Worm (Caenorhabditis elegans) whole organism, L2 larva: ENCODE data around the gene hse-5.
A peak's percentile ranks its signal among the peaks of the same experiment; 100 is the strongest.

Source experiments
- F13H6.1 ChIP-seq: sonication (generic microtip); optimal IDR thresholded peaks from 2 replicates; lab custom pipeline; 2016; ENCODE audit warnings: missing genetic modification characterization, missing compliant biosample characterization
- R02D3.7 ChIP-seq: fragments of 150-350 bp; optimal IDR thresholded peaks from 2 replicates; lab custom pipeline; 2014; ENCODE audit warnings: missing biosample characterization, missing genetic modification characterization
- Y55F3AM.14 ChIP-seq: fragments of 200-800 bp; sonication (Bioruptor generic); optimal IDR thresholded peaks from 2 replicates; lab custom pipeline; 2018; ENCODE audit warnings: mild to moderate bottlenecking, missing genetic modification characterization, missing compliant biosample characterization
- ZK546.5 ChIP-seq: sonication (generic microtip); optimal IDR thresholded peaks from 2 replicates; lab custom pipeline; 2017; ENCODE audit warnings: missing biosample characterization, missing genetic modification characterization
- aly-2 ChIP-seq: fragments of 150-350 bp; optimal IDR thresholded peaks from 2 replicates; lab custom pipeline; 2014; ENCODE audit warnings: missing biosample characterization, missing genetic modification characterization
- ama-1 ChIP-seq: fragments of 150-350 bp; optimal IDR thresholded peaks from 2 replicates; lab custom pipeline; 2018; ENCODE audit warnings: inconsistent platforms
- blmp-1 ChIP-seq: sonication (generic microtip); optimal IDR thresholded peaks from 2 replicates; lab custom pipeline; 2017; ENCODE audit warnings: missing genetic modification characterization, mild to moderate bottlenecking, missing compliant biosample characterization, antibody characterized with exemption, moderate library complexity; ENCODE audit not compliant: insufficient read depth
- ceh-16 ChIP-seq: fragments of 150-350 bp; optimal IDR thresholded peaks from 2 replicates; lab custom pipeline; 2014; ENCODE audit warnings: missing biosample characterization, missing genetic modification characterization
- ceh-82 ChIP-seq: fragments of 150-350 bp; optimal IDR thresholded peaks from 2 replicates; lab custom pipeline; 2014; ENCODE audit warnings: missing biosample characterization, missing genetic modification characterization
- dmd-4 ChIP-seq: sonication (generic microtip); optimal IDR thresholded peaks from 2 replicates; lab custom pipeline; 2017; ENCODE audit warnings: missing biosample characterization, missing genetic modification characterization
- egl-27 ChIP-seq: sonication (generic microtip); optimal IDR thresholded peaks from 3 replicates; lab custom pipeline; 2017; ENCODE audit warnings: missing biosample characterization, missing genetic modification reagents, missing genetic modification characterization
- elt-1 ChIP-seq: fragments of 150-350 bp; optimal IDR thresholded peaks from 2 replicates; lab custom pipeline; 2014; ENCODE audit warnings: missing biosample characterization, missing genetic modification characterization
- elt-3 ChIP-seq: sonication (generic microtip); optimal IDR thresholded peaks from 2 replicates; lab custom pipeline; 2017; ENCODE audit warnings: missing biosample characterization, missing genetic modification characterization
- gmeb-1 ChIP-seq: fragments of 150-350 bp; optimal IDR thresholded peaks from 2 replicates; lab custom pipeline; 2014; ENCODE audit warnings: missing biosample characterization, missing genetic modification characterization
- lin-11 ChIP-seq: fragments of 150-350 bp; sonication (generic microtip); optimal IDR thresholded peaks from 2 replicates; lab custom pipeline; 2014; ENCODE audit warnings: missing biosample characterization, missing genetic modification characterization, inconsistent platforms, mixed read lengths
- lin-13 ChIP-seq: fragments of 150-350 bp; optimal IDR thresholded peaks from 2 replicates; lab custom pipeline; 2014; ENCODE audit warnings: missing biosample characterization, missing genetic modification reagents, missing genetic modification characterization
- lin-39 ChIP-seq: fragments of 150-350 bp; optimal IDR thresholded peaks from 2 replicates; lab custom pipeline; 2014; ENCODE audit warnings: missing biosample characterization, missing genetic modification reagents, missing genetic modification characterization
- lsy-2 ChIP-seq, 2 experiments: fragments of 150-350 bp in 1 of 2; sonication (generic microtip) in 1 of 2; optimal IDR thresholded peaks; 2 replicates each; lab custom pipeline; 2014 to 2017; ENCODE audit warnings: missing biosample characterization in 2 of 2, missing genetic modification characterization in 2 of 2
- mab-5 ChIP-seq: fragments of 150-350 bp; optimal IDR thresholded peaks from 2 replicates; lab custom pipeline; 2014; ENCODE audit warnings: missing biosample characterization, missing genetic modification characterization
- mbf-1 ChIP-seq: sonication (generic microtip); optimal IDR thresholded peaks from 2 replicates; lab custom pipeline; 2017; ENCODE audit warnings: missing biosample characterization, missing genetic modification characterization
- mdl-1 ChIP-seq, 2 experiments: fragments of 150-350 bp in 1 of 2; sonication (generic microtip) in 1 of 2; optimal IDR thresholded peaks; 2 replicates each; lab custom pipeline; 2017; ENCODE audit warnings: missing biosample characterization in 2 of 2, missing genetic modification characterization in 2 of 2
- nhr-10 ChIP-seq: sonication (generic microtip); optimal IDR thresholded peaks from 2 replicates; lab custom pipeline; 2017; ENCODE audit warnings: missing biosample characterization, missing genetic modification characterization
- nhr-129 ChIP-seq: fragments of 150-350 bp; optimal IDR thresholded peaks from 2 replicates; lab custom pipeline; 2014; ENCODE audit warnings: missing biosample characterization, missing genetic modification characterization
- nhr-21 ChIP-seq: fragments of 150-350 bp; optimal IDR thresholded peaks from 2 replicates; lab custom pipeline; 2014; ENCODE audit warnings: missing biosample characterization, missing genetic modification characterization
- nhr-237 ChIP-seq: fragments of 150-350 bp; optimal IDR thresholded peaks from 2 replicates; lab custom pipeline; 2014; ENCODE audit warnings: missing biosample characterization, missing genetic modification characterization
- nhr-25 ChIP-seq: fragments of 150-350 bp; sonication (generic microtip); optimal IDR thresholded peaks from 3 replicates; lab custom pipeline; 2014; ENCODE audit warnings: missing biosample characterization, missing genetic modification characterization
- nhr-6 ChIP-seq: fragments of 150-350 bp; optimal IDR thresholded peaks from 2 replicates; lab custom pipeline; 2014; ENCODE audit warnings: missing biosample characterization, missing genetic modification characterization
- nhr-77 ChIP-seq: fragments of 150-350 bp; optimal IDR thresholded peaks from 2 replicates; lab custom pipeline; 2014; ENCODE audit warnings: missing biosample characterization, missing genetic modification characterization
- sem-4 ChIP-seq: fragments of 150-350 bp; optimal IDR thresholded peaks from 2 replicates; lab custom pipeline; 2014; ENCODE audit warnings: missing biosample characterization, missing genetic modification reagents, missing genetic modification characterization
- skn-1 ChIP-seq: sonication (generic microtip); optimal IDR thresholded peaks from 2 replicates; lab custom pipeline; 2017; ENCODE audit warnings: missing biosample characterization, missing genetic modification characterization
- sma-3 ChIP-seq: sonication (generic microtip); optimal IDR thresholded peaks from 2 replicates; lab custom pipeline; 2016; ENCODE audit warnings: missing genetic modification reagents, missing genetic modification characterization, missing compliant biosample characterization
- sma-9 ChIP-seq, 2 experiments: fragments of 150-350 bp in 1 of 2; sonication (generic microtip) in 1 of 2; optimal IDR thresholded peaks; 2 replicates each; lab custom pipeline; 2014 to 2016; ENCODE audit warnings: missing genetic modification characterization in 2 of 2, mild to moderate bottlenecking in 1 of 2, missing biosample characterization in 1 of 2, missing compliant biosample characterization in 1 of 2, missing genetic modification reagents in 1 of 2, moderate library complexity in 1 of 2
- unc-39 ChIP-seq: fragments of 150-350 bp; optimal IDR thresholded peaks from 2 replicates; lab custom pipeline; 2014; ENCODE audit warnings: missing biosample characterization, missing genetic modification characterization
- unc-55 ChIP-seq: fragments of 150-350 bp; sonication (generic microtip); optimal IDR thresholded peaks from 3 replicates; lab custom pipeline; 2014; ENCODE audit warnings: missing biosample characterization, missing genetic modification reagents, missing genetic modification characterization
- unc-62 ChIP-seq: fragments of 150-350 bp; optimal IDR thresholded peaks from 2 replicates; lab custom pipeline; 2014; ENCODE audit warnings: missing biosample characterization, missing genetic modification reagents, missing genetic modification characterization
- zag-1 ChIP-seq: fragments of 150-350 bp; optimal IDR thresholded peaks from 2 replicates; lab custom pipeline; 2014; ENCODE audit warnings: missing biosample characterization, missing genetic modification characterization

Gene hse-5

DNA sequence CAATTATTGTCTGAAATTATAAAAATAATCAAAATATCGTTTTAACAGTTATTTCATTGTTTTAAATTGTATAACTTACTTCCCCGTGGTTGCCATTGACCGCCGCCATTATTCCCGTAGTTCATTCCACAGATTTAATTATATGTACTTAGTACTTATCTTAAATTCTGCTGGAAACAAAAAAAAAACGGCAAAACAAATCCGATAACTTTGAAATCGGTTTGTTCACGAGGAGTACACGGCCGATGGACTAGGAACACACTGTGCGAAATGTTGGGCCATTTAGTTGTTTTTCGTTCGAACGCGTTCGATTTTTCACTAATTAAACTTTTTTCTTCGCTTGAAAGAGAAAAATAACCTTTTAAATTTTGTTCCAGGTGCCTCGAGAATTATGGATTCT, 2.1 kb upstream of the hse-5 start, which contains the start of the genes B0285.3 and lcmt-1 (continued):
- TF ChIP-seq unc-62 (GFP tag; lab: Kevin White, UChicago), result no peak
- no peak for TF ChIP-seq dmd-4 (tag; lab: Kevin White, UChicago)
- no peak for TF ChIP-seq unc-39 (tag; lab: Kevin White, UChicago)
- TF ChIP-seq lin-39 (tag; lab: Kevin White, UChicago), result no peak
- TF ChIP-seq elt-1 (tag; lab: Kevin White, UChicago), result no peak
- TF ChIP-seq aly-2 (tag; lab: Kevin White, UChicago), result no peak
- TF ChIP-seq ceh-16 (tag; lab: Kevin White, UChicago), result no peak
- no peak for TF ChIP-seq ama-1 (lab: Kevin White, UChicago)
- TF ChIP-seq lin-13 (GFP tag; lab: Kevin White, UChicago), result no peak
- peak in 1 of 2 experiments; percentile 68 for TF ChIP-seq lsy-2 (tag; optimal IDR thresholded peaks at IDR 0.05; lab: Kevin White, UChicago)
- TF ChIP-seq sma-3 (GFP tag; lab: Kevin White, UChicago), result peak; percentile 39
- peak; percentile 43 for TF ChIP-seq F13H6.1 (tag; lab: Kevin White, UChicago)
- no peak for TF ChIP-seq ZK546.5 (tag; lab: Kevin White, UChicago)
- TF ChIP-seq ceh-82 (tag; lab: Kevin White, UChicago), result no peak
- no peak for TF ChIP-seq mab-5 (tag; lab: Kevin White, UChicago)
- TF ChIP-seq egl-27 (tag; lab: Kevin White, UChicago), result no peak
- TF ChIP-seq skn-1 (tag; lab: Kevin White, UChicago), result no peak
- TF ChIP-seq sem-4 (tag; lab: Kevin White, UChicago), result no peak
- no peak for TF ChIP-seq mbf-1 (tag; lab: Kevin White, UChicago)
- TF ChIP-seq gmeb-1 (tag; lab: Kevin White, UChicago), result peak; percentile 54
- no peak for TF ChIP-seq elt-3 (tag; lab: Kevin White, UChicago)
- TF ChIP-seq nhr-21 (tag; lab: Kevin White, UChicago), result no peak
- TF ChIP-seq, all 48 proteins: peak for 9

DNA sequence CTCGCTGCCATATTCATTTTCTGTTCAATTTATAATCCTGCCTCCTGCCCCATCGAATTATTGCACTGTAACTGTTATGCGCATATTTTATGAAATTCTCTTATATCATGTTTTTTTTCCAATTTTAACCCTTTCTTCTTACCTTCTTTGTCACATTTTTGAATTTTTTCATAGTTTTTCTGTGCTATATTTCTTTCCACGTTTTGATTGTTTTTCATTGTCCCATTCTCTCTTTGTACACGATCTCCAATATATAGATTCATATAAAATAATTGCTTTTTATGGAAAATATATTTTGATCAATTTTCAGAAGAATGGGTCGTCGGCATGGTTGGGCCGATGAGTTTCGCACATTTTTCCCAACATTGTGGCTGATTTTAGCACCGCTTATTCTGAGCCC, 4.7 kb downstream of the hse-5 start, which contains the start of gene B0285.6:
Gene B0285.6, plus strand, starts transcription at position 301 of the 400 bp plus-strand sequence.
- TF ChIP-seq nhr-77 (tag; lab: Kevin White, UChicago) (no peak), R02D3.7 (tag; lab: Kevin White, UChicago) (no peak), mab-5 (tag; lab: Kevin White, UChicago) (no peak), zag-1 (tag; lab: Kevin White, UChicago) (no peak), egl-27 (tag; lab: Kevin White, UChicago) (no peak), nhr-10 (tag; lab: Kevin White, UChicago) (no peak), mdl-1 (tag; optimal IDR thresholded peaks at IDR 0.05; lab: Kevin White, UChicago) (no peak), blmp-1 (tag; lab: Kevin White, UChicago) (no peak), lin-11 (tag; lab: Kevin White, UChicago) (no peak), nhr-25 (tag; lab: Kevin White, UChicago) (no peak), lsy-2 (tag; optimal IDR thresholded peaks at IDR 0.05; lab: Kevin White, UChicago) (no peak), ama-1 (lab: Kevin White, UChicago) (no peak)

DNA sequence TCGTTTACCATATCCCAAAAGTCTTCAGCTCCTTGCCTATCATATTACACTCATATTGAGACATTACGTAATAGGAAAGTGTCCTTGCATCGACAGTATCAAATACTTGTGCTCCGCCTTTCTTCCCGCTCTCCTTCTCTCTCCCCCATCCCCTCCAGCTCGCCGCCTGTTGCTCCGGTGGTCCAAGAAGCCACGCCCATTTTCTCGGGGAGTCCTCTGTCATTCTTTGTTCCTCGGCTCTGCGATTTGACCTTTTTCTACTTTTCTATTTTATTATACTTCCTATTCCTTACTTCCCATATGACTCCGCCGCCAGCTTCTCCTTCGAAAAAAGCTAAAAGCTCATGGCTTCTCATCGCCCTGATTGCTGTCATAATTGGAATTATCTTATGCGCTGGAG, 11.2 kb downstream of the hse-5 start, which contains the start of gene mnp-1:
Gene mnp-1, plus strand, starts transcription at position 211 of the 400 bp plus-strand sequence.
- TF ChIP-seq egl-27 (tag; lab: Kevin White, UChicago), result no peak
- TF ChIP-seq nhr-129 (tag; lab: Kevin White, UChicago), result no peak
- no peak for TF ChIP-seq R02D3.7 (tag; lab: Kevin White, UChicago)
- no peak for TF ChIP-seq unc-55 (GFP tag; lab: Kevin White, UChicago)
- TF ChIP-seq skn-1 (tag; lab: Kevin White, UChicago), result no peak
- TF ChIP-seq mab-5 (tag; lab: Kevin White, UChicago), result no peak
- no peak for TF ChIP-seq nhr-6 (tag; lab: Kevin White, UChicago)
- no peak for TF ChIP-seq Y55F3AM.14
- no peak for TF ChIP-seq ZK546.5 (tag; lab: Kevin White, UChicago)
- TF ChIP-seq unc-62 (GFP tag; lab: Kevin White, UChicago), result no peak
- TF ChIP-seq lin-13 (GFP tag; lab: Kevin White, UChicago), result no peak
- no peak for TF ChIP-seq sem-4 (tag; lab: Kevin White, UChicago)
- TF ChIP-seq nhr-21 (tag; lab: Kevin White, UChicago), result no peak
- no peak for TF ChIP-seq nhr-237 (tag; lab: Kevin White, UChicago)
- no peak for TF ChIP-seq ceh-82 (tag; lab: Kevin White, UChicago)
- TF ChIP-seq F13H6.1 (tag; lab: Kevin White, UChicago), result no peak
- TF ChIP-seq sma-9 (GFP tag; optimal IDR thresholded peaks at IDR 0.05; lab: Kevin White, UChicago), result no peak
- no peak for TF ChIP-seq sma-9 (tag; optimal IDR thresholded peaks at IDR 0.05; lab: Kevin White, UChicago)
- TF ChIP-seq nhr-10 (tag; lab: Kevin White, UChicago), result no peak
- TF ChIP-seq elt-3 (tag; lab: Kevin White, UChicago), result no peak
